Worm (Caenorhabditis elegans) whole organism, L4 larva: ENCODE results near the gene VZK822L.2.

ENCODE experiments used
- F26F4.8 ChIP-seq: fragments of 200-800 bp; sonication (Bioruptor generic); conservative IDR thresholded peaks from 2 replicates; pipeline ENCODE4 v1.3.6; 2022; ENCODE audit warnings: missing genetic modification characterization, missing compliant biosample characterization
- T20F7.1 ChIP-seq: fragments of 200-800 bp; sonication (Bioruptor generic); optimal IDR thresholded peaks from 2 replicates; lab custom pipeline; 2018; ENCODE audit warnings: mild to moderate bottlenecking, missing genetic modification characterization, missing compliant biosample characterization
- Y48G9A.11 ChIP-seq: fragments of 200-800 bp; sonication (Bioruptor generic); IDR thresholded peaks from 2 replicates; pipeline ENCODE4 v1.3.6; 2022; ENCODE audit warnings: missing genetic modification reagents, missing genetic modification characterization, missing compliant biosample characterization
- Y75B8A.6 ChIP-seq: fragments of 200-800 bp; sonication (Bioruptor generic); IDR thresholded peaks from 2 replicates; pipeline ENCODE4 v1.3.6; 2022; ENCODE audit warnings: missing genetic modification reagents, missing genetic modification characterization, missing compliant biosample characterization
- ZK546.5 ChIP-seq, 2 experiments: sonication (generic microtip); optimal IDR thresholded peaks; 2 replicates each; lab custom pipeline; 2017; ENCODE audit warnings: missing biosample characterization in 2 of 2, missing genetic modification characterization in 2 of 2
- aha-1 ChIP-seq: fragments of 150-350 bp; peaks from one replicate; lab custom pipeline; 2014; ENCODE audit warnings: missing biosample characterization, missing genetic modification characterization
- arid-1 ChIP-seq: fragments of 200-800 bp; sonication (Bioruptor generic); conservative IDR thresholded peaks from 2 replicates; pipeline ENCODE4 v1.3.6; 2022; ENCODE audit warnings: missing genetic modification reagents, missing genetic modification characterization, missing compliant biosample characterization
- attf-4 ChIP-seq: sonication (generic microtip); optimal IDR thresholded peaks from 3 replicates; lab custom pipeline; 2017; ENCODE audit warnings: missing biosample characterization, missing genetic modification characterization
- ceh-32 ChIP-seq: sonication (generic microtip); optimal IDR thresholded peaks from 2 replicates; lab custom pipeline; 2016; ENCODE audit warnings: mild to moderate bottlenecking, missing genetic modification characterization, missing compliant biosample characterization; ENCODE audit not compliant: poor library complexity
- ceh-62 ChIP-seq: sonication (generic microtip); optimal IDR thresholded peaks from 2 replicates; lab custom pipeline; 2017; ENCODE audit warnings: missing biosample characterization, missing genetic modification characterization
- ceh-82 ChIP-seq: sonication (generic microtip); optimal IDR thresholded peaks from 2 replicates; lab custom pipeline; 2017; ENCODE audit warnings: missing biosample characterization, missing genetic modification characterization
- cey-2 ChIP-seq: sonication (generic microtip); optimal IDR thresholded peaks from 3 replicates; lab custom pipeline; 2017; ENCODE audit warnings: missing genetic modification characterization, mild to moderate bottlenecking, missing compliant biosample characterization, antibody characterized with exemption, borderline replicate concordance; ENCODE audit not compliant: insufficient read depth
- daf-12 ChIP-seq: fragments of 150-350 bp; optimal IDR thresholded peaks from 2 replicates; lab custom pipeline; 2014; ENCODE audit warnings: missing biosample characterization, missing genetic modification reagents, missing genetic modification characterization
- daf-19 ChIP-seq: fragments of 200-800 bp; sonication (Bioruptor generic); conservative IDR thresholded peaks from 2 replicates; pipeline ENCODE4 v1.3.6; 2022; ENCODE audit warnings: missing genetic modification characterization, missing compliant biosample characterization
- dmd-9 ChIP-seq: fragments of 200-800 bp; sonication (Bioruptor generic); IDR thresholded peaks from 2 replicates; pipeline ENCODE4 v1.3.6; 2022; ENCODE audit warnings: missing genetic modification reagents, missing genetic modification characterization, missing compliant biosample characterization
- dpl-1 ChIP-seq: fragments of 150-350 bp; optimal IDR thresholded peaks from 2 replicates; lab custom pipeline; 2014; ENCODE audit warnings: missing biosample characterization, missing genetic modification reagents, missing genetic modification characterization
- dve-1 ChIP-seq: sonication (generic microtip); optimal IDR thresholded peaks from 2 replicates; lab custom pipeline; 2017; ENCODE audit warnings: antibody characterized with exemption, mild to moderate bottlenecking, missing genetic modification characterization, missing compliant biosample characterization; ENCODE audit not compliant: insufficient read depth
- egl-27 ChIP-seq: sonication (generic microtip); optimal IDR thresholded peaks from 3 replicates; lab custom pipeline; 2017; ENCODE audit warnings: missing biosample characterization, missing genetic modification reagents, missing genetic modification characterization
- egl-43 ChIP-seq: fragments of 200-800 bp; sonication (Bioruptor generic); IDR thresholded peaks from 2 replicates; pipeline ENCODE4 v1.3.6; 2022; ENCODE audit warnings: missing genetic modification reagents, missing genetic modification characterization, missing compliant biosample characterization
- hlh-11 ChIP-seq: fragments of 200-800 bp; sonication (Bioruptor generic); optimal IDR thresholded peaks from 2 replicates; lab custom pipeline; 2018; ENCODE audit warnings: mild to moderate bottlenecking, missing genetic modification characterization, missing compliant biosample characterization
- lin-1 ChIP-seq: fragments of 200-800 bp; sonication (Bioruptor generic); IDR thresholded peaks from 2 replicates; pipeline ENCODE4 v1.3.6; 2022; ENCODE audit warnings: missing genetic modification reagents, missing genetic modification characterization, missing compliant biosample characterization
- lin-29 ChIP-seq: fragments of 200-800 bp; sonication (Bioruptor generic); IDR thresholded peaks from 2 replicates; pipeline ENCODE4 v1.3.6; 2022; ENCODE audit warnings: missing genetic modification reagents, missing genetic modification characterization, missing compliant biosample characterization
- lir-3 ChIP-seq: sonication (generic microtip); optimal IDR thresholded peaks from 2 replicates; lab custom pipeline; 2016; ENCODE audit warnings: mild to moderate bottlenecking, missing genetic modification characterization, missing compliant biosample characterization
- madf-9 ChIP-seq: fragments of 200-800 bp; sonication (Bioruptor generic); conservative IDR thresholded peaks from 2 replicates; pipeline ENCODE4 v1.3.6; 2022; ENCODE audit warnings: missing genetic modification reagents, missing genetic modification characterization, missing compliant biosample characterization
- mdl-1 ChIP-seq, 2 experiments: fragments of 150-350 bp in 1 of 2; sonication (generic microtip) in 1 of 2; optimal IDR thresholded peaks; 2 replicates each; lab custom pipeline; 2014 to 2017; ENCODE audit warnings: missing biosample characterization in 2 of 2, missing genetic modification characterization in 2 of 2
- mep-1 ChIP-seq: fragments of 150-350 bp; sonication (generic microtip); optimal IDR thresholded peaks from 3 replicates; lab custom pipeline; 2014; ENCODE audit warnings: missing biosample characterization, missing genetic modification characterization
- mxl-3 ChIP-seq: fragments of 200-800 bp; sonication (Bioruptor generic); optimal IDR thresholded peaks from 2 replicates; lab custom pipeline; 2018; ENCODE audit warnings: mild to moderate bottlenecking, missing genetic modification characterization, missing compliant biosample characterization
- nhr-11 ChIP-seq: fragments of 150-350 bp; optimal IDR thresholded peaks from 2 replicates; lab custom pipeline; 2014; ENCODE audit warnings: missing biosample characterization, missing genetic modification characterization
- nhr-237 ChIP-seq: sonication (generic microtip); optimal IDR thresholded peaks from 2 replicates; lab custom pipeline; 2017; ENCODE audit warnings: missing biosample characterization, missing genetic modification characterization
- nhr-25 ChIP-seq: sonication (generic microtip); optimal IDR thresholded peaks from 2 replicates; lab custom pipeline; 2017; ENCODE audit warnings: missing genetic modification characterization, mild to moderate bottlenecking, missing compliant biosample characterization, antibody characterized with exemption, moderate library complexity, borderline replicate concordance; ENCODE audit not compliant: insufficient read depth
- nhr-41 ChIP-seq: fragments of 200-800 bp; sonication (Bioruptor generic); IDR thresholded peaks from 2 replicates; pipeline ENCODE4 v1.3.6; 2022; ENCODE audit warnings: missing genetic modification reagents, missing genetic modification characterization, missing compliant biosample characterization
- nhr-42 ChIP-seq: fragments of 200-800 bp; sonication (Bioruptor generic); IDR thresholded peaks from 2 replicates; pipeline ENCODE4 v1.3.6; 2022; ENCODE audit warnings: missing genetic modification characterization, missing compliant biosample characterization
- nhr-48 ChIP-seq: sonication (generic microtip); optimal IDR thresholded peaks from 2 replicates; lab custom pipeline; 2016; ENCODE audit warnings: mild to moderate bottlenecking, missing genetic modification characterization, missing compliant biosample characterization
- nhr-6 ChIP-seq: fragments of 150-350 bp; optimal IDR thresholded peaks from 2 replicates; lab custom pipeline; 2014; ENCODE audit warnings: missing biosample characterization, missing genetic modification characterization
- nhr-76 ChIP-seq: fragments of 150-350 bp; optimal IDR thresholded peaks from 2 replicates; lab custom pipeline; 2014; ENCODE audit warnings: missing biosample characterization, missing genetic modification characterization
- nhr-77 ChIP-seq: fragments of 150-350 bp; optimal IDR thresholded peaks from 2 replicates; lab custom pipeline; 2014; ENCODE audit warnings: missing biosample characterization, missing genetic modification characterization
- rbr-2 ChIP-seq: sonication (generic microtip); optimal IDR thresholded peaks from 2 replicates; lab custom pipeline; 2016; ENCODE audit warnings: missing genotype, missing genetic modification characterization, missing compliant biosample characterization
- saeg-2 ChIP-seq: fragments of 200-800 bp; sonication (Bioruptor generic); IDR thresholded peaks from 2 replicates; pipeline ENCODE4 v1.3.6; 2022; ENCODE audit warnings: missing genetic modification reagents, missing genetic modification characterization, missing compliant biosample characterization
- set-16 ChIP-seq: fragments of 200-800 bp; sonication (Bioruptor generic); IDR thresholded peaks from 2 replicates; pipeline ENCODE4 v1.3.6; 2022; ENCODE audit warnings: missing genetic modification reagents, missing genetic modification characterization, missing compliant biosample characterization
- skn-1 ChIP-seq: fragments of 150-350 bp; optimal IDR thresholded peaks from 2 replicates; lab custom pipeline; 2014; ENCODE audit warnings: missing biosample characterization, missing genetic modification characterization
- snpc-1.2 ChIP-seq: fragments of 200-800 bp; sonication (Bioruptor generic); IDR thresholded peaks from 2 replicates; pipeline ENCODE4 v1.3.6; 2022; ENCODE audit warnings: missing genetic modification reagents, missing genetic modification characterization, missing compliant biosample characterization
- snpc-4 ChIP-seq: fragments of 150-350 bp; optimal IDR thresholded peaks from 2 replicates; lab custom pipeline; 2014; ENCODE audit warnings: missing biosample characterization, missing genetic modification characterization
- spr-1 ChIP-seq: sonication (generic microtip); optimal IDR thresholded peaks from 2 replicates; lab custom pipeline; 2016; ENCODE audit warnings: mild to moderate bottlenecking, missing genetic modification characterization, missing compliant biosample characterization
- spr-3 ChIP-seq: fragments of 200-800 bp; sonication (Bioruptor generic); optimal IDR thresholded peaks from 2 replicates; lab custom pipeline; 2018; ENCODE audit warnings: mild to moderate bottlenecking, missing genetic modification characterization, missing compliant biosample characterization
- tag-97 ChIP-seq: fragments of 200-800 bp; sonication (Bioruptor generic); IDR thresholded peaks from 2 replicates; pipeline ENCODE4 v1.3.6; 2022; ENCODE audit warnings: missing genetic modification characterization, missing compliant biosample characterization
- unc-130 ChIP-seq: sonication (generic microtip); optimal IDR thresholded peaks from 2 replicates; lab custom pipeline; 2016; ENCODE audit warnings: missing genetic modification reagents, missing genetic modification characterization, missing compliant biosample characterization
- unc-62 ChIP-seq, 3 experiments: fragments of 150-350 bp in 1 of 3; sonication (generic microtip); optimal IDR thresholded peaks in 2 of 3; peaks in 1 of 3; 1 replicate in 1 of 3; 2 replicates in 2 of 3; lab custom pipeline; 2014 to 2017; ENCODE audit warnings: missing biosample characterization in 3 of 3, missing genetic modification characterization in 3 of 3, missing genetic modification reagents in 3 of 3, missing genotype in 1 of 3
- vab-7 ChIP-seq: fragments of 200-800 bp; sonication (Bioruptor generic); IDR thresholded peaks from 2 replicates; pipeline ENCODE4 v1.3.6; 2022; ENCODE audit warnings: missing genetic modification reagents, missing genetic modification characterization, missing compliant biosample characterization
- zag-1 ChIP-seq: fragments of 150-350 bp; optimal IDR thresholded peaks from 2 replicates; lab custom pipeline; 2014; ENCODE audit warnings: missing biosample characterization, missing genetic modification characterization
- zfp-2 ChIP-seq: sonication (generic microtip); optimal IDR thresholded peaks from 2 replicates; lab custom pipeline; 2016; ENCODE audit warnings: mild to moderate bottlenecking, missing genetic modification characterization, missing compliant biosample characterization
- ztf-11 ChIP-seq: fragments of 150-350 bp; optimal IDR thresholded peaks from 2 replicates; lab custom pipeline; 2014; ENCODE audit warnings: missing biosample characterization, missing genetic modification characterization

VZK822L.2 gene

DNA sequence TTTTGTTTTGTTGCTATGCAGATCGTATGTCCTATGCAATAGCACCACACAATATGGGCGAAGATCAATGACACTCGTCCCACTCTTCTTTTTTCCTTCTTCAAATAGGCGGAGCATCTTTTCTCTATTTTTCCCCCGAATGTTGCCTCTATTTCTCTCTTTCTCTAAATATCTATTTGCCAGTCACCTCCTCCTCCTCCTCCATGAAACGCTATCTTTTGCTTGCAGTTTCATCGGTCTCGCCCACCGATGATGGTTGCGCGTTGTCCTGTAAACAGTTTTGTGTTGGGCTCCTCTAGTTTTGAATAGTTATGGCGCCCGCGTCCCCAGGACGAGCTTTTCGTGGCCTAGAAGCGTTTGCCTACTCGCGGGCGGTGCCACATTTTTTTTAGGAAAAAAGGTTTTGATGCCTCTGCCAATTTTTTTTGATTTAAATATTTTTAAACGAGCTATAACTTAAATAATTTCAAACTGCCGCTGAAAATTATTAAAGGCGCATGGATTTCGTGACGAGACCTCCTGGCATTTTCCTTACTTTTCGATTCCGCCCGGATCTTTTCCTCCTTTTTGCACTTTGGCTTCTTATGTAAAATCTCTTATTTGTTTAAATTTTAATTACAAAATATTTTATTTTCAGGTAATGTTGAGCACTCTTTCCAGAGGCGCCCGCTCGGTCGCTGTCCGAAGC lies 40.9 kb downstream of the VZK822L.2 start, which contains the start of gene gdh-1 (continued):
- TF ChIP-seq daf-19 (GFP tag; lab: Robert Waterston, UW), result no peak
- TF ChIP-seq dve-1, result peak; percentile 57
- TF ChIP-seq saeg-2 (GFP tag; lab: Robert Waterston, UW), result no peak
- TF ChIP-seq dmd-9 (GFP tag; lab: Robert Waterston, UW), result no peak
- no peak for TF ChIP-seq ceh-82
- 0 out of 2 replicates have a peak, but pooled peaks have one; percentile 15 for TF ChIP-seq snpc-1.2 (GFP tag; lab: Robert Waterston, UW)
- no peak for TF ChIP-seq mep-1 (tag; lab: Kevin White, UChicago)
- no peak for TF ChIP-seq unc-130 (GFP tag; lab: Kevin White, UChicago)
- TF ChIP-seq nhr-42 (GFP tag; lab: Robert Waterston, UW), result no peak
- TF ChIP-seq Y48G9A.11 (GFP tag; lab: Robert Waterston, UW), result no peak
- no peak for TF ChIP-seq ZK546.5 (tag; optimal IDR thresholded peaks at IDR 0.05; lab: Kevin White, UChicago)
- TF ChIP-seq lin-1, result no peak
- TF ChIP-seq lin-29 (GFP tag; lab: Robert Waterston, UW), result no peak
- no peak for TF ChIP-seq egl-43 (GFP tag; lab: Robert Waterston, UW)
- TF ChIP-seq mdl-1 (tag; optimal IDR thresholded peaks at IDR 0.05; lab: Kevin White, UChicago), result peak in 1 of 2 experiments; percentile 58
- TF ChIP-seq cey-2 (tag; lab: Kevin White, UChicago), result no peak
- no peak for TF ChIP-seq spr-1 (tag; lab: Kevin White, UChicago)
- no peak for TF ChIP-seq zag-1 (tag; lab: Kevin White, UChicago)
- no peak for TF ChIP-seq zfp-2 (tag; lab: Kevin White, UChicago)
- TF ChIP-seq attf-4 (tag; lab: Kevin White, UChicago), result no peak
- no peak for TF ChIP-seq unc-62 (GFP tag; optimal IDR thresholded peaks at IDR 0.05 in 1 of 2; lab: Kevin White, UChicago)
- no peak for TF ChIP-seq unc-62 (tag; optimal IDR thresholded peaks at IDR 0.05; lab: Kevin White, UChicago)
- no peak for TF ChIP-seq ceh-32 (tag; lab: Kevin White, UChicago)
- TF ChIP-seq ceh-62 (tag; lab: Kevin White, UChicago), result no peak
- TF ChIP-seq madf-9, result no peak
- TF ChIP-seq dpl-1, result no peak
- TF ChIP-seq Y75B8A.6, result no peak
- no peak for TF ChIP-seq egl-27
- TF ChIP-seq daf-12, result no peak
- TF ChIP-seq skn-1, result no peak
- no peak for TF ChIP-seq ztf-11 (tag; lab: Kevin White, UChicago)
- TF ChIP-seq arid-1 (GFP tag; lab: Robert Waterston, UW), result no peak
- no peak for TF ChIP-seq nhr-25 (tag; lab: Kevin White, UChicago)
- TF ChIP-seq spr-3, result no peak
- TF ChIP-seq aha-1 (tag; lab: Kevin White, UChicago), result peak; percentile 93
- TF ChIP-seq F26F4.8 (GFP tag; lab: Robert Waterston, UW), result no peak
- TF ChIP-seq vab-7 (GFP tag; lab: Robert Waterston, UW), result no peak
- peak; percentile 66 for TF ChIP-seq hlh-11 (tag; lab: Kevin White, UChicago)
- TF ChIP-seq nhr-76 (tag; lab: Kevin White, UChicago), result no peak
- no peak for TF ChIP-seq nhr-77 (tag; lab: Kevin White, UChicago)
- no peak for TF ChIP-seq mxl-3 (GFP tag; lab: Kevin White, UChicago)
- TF ChIP-seq nhr-6 (tag; lab: Kevin White, UChicago), result no peak
- no peak for TF ChIP-seq nhr-41 (GFP tag; lab: Robert Waterston, UW)
- TF ChIP-seq lir-3 (tag; lab: Kevin White, UChicago), result no peak
- TF ChIP-seq snpc-4 (tag; lab: Kevin White, UChicago), result no peak
- TF ChIP-seq T20F7.1 (GFP tag; lab: Kevin White, UChicago), result no peak
- TF ChIP-seq tag-97 (GFP tag; lab: Robert Waterston, UW), result no peak
- no peak for TF ChIP-seq set-16
- TF ChIP-seq nhr-11 (tag; lab: Kevin White, UChicago), result no peak
- no peak for TF ChIP-seq nhr-237 (tag; lab: Kevin White, UChicago)
- no peak for TF ChIP-seq nhr-48 (tag; lab: Kevin White, UChicago)
- no peak for TF ChIP-seq rbr-2 (tag; lab: Kevin White, UChicago)
